Worm (Caenorhabditis elegans): ENCODE measurements around the gene nhr-133.

- no peak for TF ChIP-seq dao-5 (tag; optimal IDR thresholded peaks at IDR 0.05)
- TF ChIP-seq W03F9.2 (tag; optimal IDR thresholded peaks at IDR 0.05) = no peak
- no peak for TF ChIP-seq him-1 (tag; optimal IDR thresholded peaks at IDR 0.05)
Observed at ce11 chrV:2244751-2245150, 32.8 kb upstream of the nhr-133 start, which contains the start of gene cyp-33C5.

Measured in whole organism, L4/young adult.